Worm (Caenorhabditis elegans) whole organism, mixed stage, embryonic: ENCODE results near the gene C49A9.2.

Source experiments
- nhr-237 ChIP-seq: fragments of 150-350 bp; optimal IDR thresholded peaks from 2 replicates; lab custom pipeline; 2014; ENCODE audit warnings: missing biosample characterization, missing genetic modification characterization
- unc-39 ChIP-seq: fragments of 150-350 bp; optimal IDR thresholded peaks from 2 replicates; lab custom pipeline; 2014; ENCODE audit warnings: missing biosample characterization, missing genetic modification characterization
- unc-62 ChIP-seq: fragments of 150-350 bp; optimal IDR thresholded peaks from 2 replicates; lab custom pipeline; 2014; ENCODE audit warnings: missing biosample characterization, missing genetic modification reagents, missing genetic modification characterization

- TF ChIP-seq unc-39 (tag; lab: Kevin White, UChicago) (no peak), unc-62 (GFP tag; lab: Kevin White, UChicago) (no peak), nhr-237 (tag; lab: Kevin White, UChicago) (no peak)
Measured at ce11 chrIV:6248486-6248885, 23.2 kb downstream of the C49A9.2 start, which contains the start of gene acox-3.
